Worm (Caenorhabditis elegans) whole organism, mixed stage, embryonic: ENCODE data around the gene F12A10.8.

Source experiments
- M03D4.4 ChIP-seq: sonication (generic microtip); optimal IDR thresholded peaks from 2 replicates; lab custom pipeline; 2017; ENCODE audit warnings: mild to moderate bottlenecking, missing genetic modification characterization, missing compliant biosample characterization
- blmp-1 ChIP-seq: fragments of 150-350 bp; optimal IDR thresholded peaks from 2 replicates; lab custom pipeline; 2014; ENCODE audit warnings: missing biosample characterization, missing genetic modification characterization
- cnd-1 ChIP-seq: fragments of 200-800 bp; sonication (Bioruptor generic); optimal IDR thresholded peaks from 2 replicates; lab custom pipeline; 2018; ENCODE audit warnings: mild to moderate bottlenecking, missing genetic modification characterization, missing compliant biosample characterization
- elt-1 ChIP-seq: sonication (generic microtip); optimal IDR thresholded peaks from 2 replicates; lab custom pipeline; 2017; ENCODE audit warnings: missing genetic modification characterization, mild to moderate bottlenecking, missing compliant biosample characterization, antibody characterized with exemption, moderate library complexity, borderline replicate concordance; ENCODE audit not compliant: insufficient read depth
- mab-5 ChIP-seq: fragments of 150-350 bp; optimal IDR thresholded peaks from 2 replicates; lab custom pipeline; 2014; ENCODE audit warnings: missing biosample characterization, missing genetic modification characterization
- mls-2 ChIP-seq: sonication (generic microtip); optimal IDR thresholded peaks from 2 replicates; lab custom pipeline; 2016; ENCODE audit warnings: mild to moderate bottlenecking, missing genetic modification characterization, moderate library complexity, missing compliant biosample characterization
- nhr-237 ChIP-seq: fragments of 150-350 bp; optimal IDR thresholded peaks from 2 replicates; lab custom pipeline; 2014; ENCODE audit warnings: missing biosample characterization, missing genetic modification characterization
- nhr-28 ChIP-seq: fragments of 150-350 bp; optimal IDR thresholded peaks from 2 replicates; lab custom pipeline; 2014; ENCODE audit warnings: missing biosample characterization, missing genetic modification characterization
- snpc-4 ChIP-seq: fragments of 150-350 bp; optimal IDR thresholded peaks from 2 replicates; lab custom pipeline; 2014; ENCODE audit warnings: missing biosample characterization, missing genetic modification characterization
- unc-39 ChIP-seq: fragments of 150-350 bp; optimal IDR thresholded peaks from 2 replicates; lab custom pipeline; 2014; ENCODE audit warnings: missing biosample characterization, missing genetic modification characterization
- ztf-11 ChIP-seq: fragments of 150-350 bp; optimal IDR thresholded peaks from 2 replicates; lab custom pipeline; 2014; ENCODE audit warnings: missing biosample characterization, missing genetic modification characterization

DNA sequence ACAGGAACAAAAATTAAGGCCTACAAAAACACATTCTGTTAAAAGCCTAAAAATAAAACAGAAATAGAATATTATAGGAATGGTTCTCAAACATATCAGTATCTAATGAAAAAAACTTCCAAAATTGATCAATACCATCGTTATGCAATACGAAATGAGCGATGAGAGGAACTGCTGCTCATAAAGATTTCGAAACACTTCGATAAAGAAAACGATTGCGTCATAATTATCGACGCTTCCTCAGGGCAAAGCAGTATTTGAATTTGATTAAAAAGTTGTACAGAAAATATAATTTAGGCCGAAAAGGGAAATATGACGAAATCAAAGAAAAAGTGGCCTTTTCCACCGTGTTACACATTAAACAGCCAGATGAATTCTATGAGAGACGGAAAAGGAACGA is 17.2 kb upstream of the F12A10.8 start:
- no peak for TF ChIP-seq blmp-1 (tag; lab: Kevin White, UChicago)
- no peak for TF ChIP-seq ztf-11 (tag; lab: Kevin White, UChicago)
- no peak for TF ChIP-seq elt-1 (tag; lab: Kevin White, UChicago)
- no peak for TF ChIP-seq unc-39 (tag; lab: Kevin White, UChicago)
- no peak for TF ChIP-seq nhr-28
- no peak for TF ChIP-seq M03D4.4 (tag; lab: Kevin White, UChicago)
- no peak for TF ChIP-seq mls-2 (tag; lab: Kevin White, UChicago)
- TF ChIP-seq snpc-4 (tag; lab: Kevin White, UChicago), result no peak
- no peak for TF ChIP-seq cnd-1 (tag; lab: Kevin White, UChicago)
- TF ChIP-seq mab-5 (tag; lab: Kevin White, UChicago), result no peak
- TF ChIP-seq nhr-237 (tag; lab: Kevin White, UChicago), result no peak
